Worm (Caenorhabditis elegans) whole organism, mixed stage, embryonic: ENCODE results near the gene kgb-1.

Source experiments
- hlh-1 ChIP-seq: fragments of 150-350 bp; optimal IDR thresholded peaks from 2 replicates; lab custom pipeline; 2014; ENCODE audit warnings: missing biosample characterization, missing genetic modification reagents, missing genetic modification characterization
- lin-32 ChIP-seq: fragments of 200-800 bp; sonication (Bioruptor generic); optimal IDR thresholded peaks from 2 replicates; lab custom pipeline; 2018; ENCODE audit warnings: mild to moderate bottlenecking, missing genetic modification characterization, missing compliant biosample characterization
- nhr-237 ChIP-seq: fragments of 150-350 bp; optimal IDR thresholded peaks from 2 replicates; lab custom pipeline; 2014; ENCODE audit warnings: missing biosample characterization, missing genetic modification characterization
- nhr-28 ChIP-seq: fragments of 150-350 bp; optimal IDR thresholded peaks from 2 replicates; lab custom pipeline; 2014; ENCODE audit warnings: missing biosample characterization, missing genetic modification characterization

DNA sequence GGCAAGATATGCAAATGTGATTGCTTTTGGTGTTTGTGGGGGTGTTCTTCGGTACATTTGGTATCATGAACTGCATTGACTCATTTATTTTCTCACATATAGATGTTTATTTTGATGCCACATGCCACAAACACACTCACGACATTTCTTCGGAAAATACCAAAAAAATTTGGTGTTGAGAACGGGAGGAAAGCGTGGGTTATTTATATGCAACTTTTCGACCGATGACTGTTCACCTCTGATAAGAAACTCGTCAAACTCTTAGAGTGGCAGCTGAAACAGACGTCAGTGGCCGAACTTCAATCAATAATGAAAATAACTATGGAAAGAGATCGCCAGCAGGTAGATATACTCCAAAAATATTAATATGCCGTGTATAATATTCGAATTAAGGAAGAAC is 31.5 kb downstream of the kgb-1 start:
- TF ChIP-seq nhr-28 (tag; lab: Kevin White, UChicago): no peak
- no peak for TF ChIP-seq nhr-237 (tag; lab: Kevin White, UChicago)
- no peak for TF ChIP-seq lin-32 (GFP tag; lab: Kevin White, UChicago)
- no peak for TF ChIP-seq hlh-1
